Worm (Caenorhabditis elegans): ENCODE data around the gene F26F12.4.

The F26F12.4 gene

ce11 chrV:5826592-5826991, 42.5 kb downstream of the F26F12.4 start, which contains the start of gene let-418:
Gene let-418 (plus strand): TSS chrV:5826833.
- no peak for TF ChIP-seq ama-1 (optimal IDR thresholded peaks at IDR 0.05)
- TF ChIP-seq odd-2 (tag; optimal IDR thresholded peaks at IDR 0.05), result no peak
- TF ChIP-seq ceh-2 (tag; optimal IDR thresholded peaks at IDR 0.05), result no peak
- TF ChIP-seq zip-5 (tag; optimal IDR thresholded peaks at IDR 0.05), result no peak
- no peak for TF ChIP-seq dve-1 (tag; optimal IDR thresholded peaks at IDR 0.05)
- TF ChIP-seq ets-4 (tag; optimal IDR thresholded peaks at IDR 0.05), result no peak
- no peak for TF ChIP-seq hlh-30 (tag; optimal IDR thresholded peaks at IDR 0.05; ENCODE audit: insufficient read depth)
- no peak for TF ChIP-seq ttx-3 (tag; optimal IDR thresholded peaks at IDR 0.05)
- no peak for TF ChIP-seq unc-3 (GFP tag; conservative IDR thresholded peaks at IDR 0.05)
- no peak for TF ChIP-seq unc-3 (tag; optimal IDR thresholded peaks at IDR 0.05)
- TF ChIP-seq ceh-45 (GFP tag; IDR thresholded peaks at IDR 0.05), result no peak
- no peak for TF ChIP-seq hlh-6 (tag; optimal IDR thresholded peaks at IDR 0.05)
- TF ChIP-seq lin-11 (tag; optimal IDR thresholded peaks at IDR 0.05), result no peak
- no peak for TF ChIP-seq nhr-232 (tag; optimal IDR thresholded peaks at IDR 0.05)
- no peak for TF ChIP-seq ahr-1 (tag; optimal IDR thresholded peaks at IDR 0.05)
- TF ChIP-seq elt-2 (tag; optimal IDR thresholded peaks at IDR 0.05), result no peak
- TF ChIP-seq pros-1 (tag; optimal IDR thresholded peaks at IDR 0.05), result no peak
- TF ChIP-seq ceh-48 (tag; optimal IDR thresholded peaks at IDR 0.05), result no peak
- no peak for TF ChIP-seq pat-9 (tag; optimal IDR thresholded peaks at IDR 0.05)
- no peak for TF ChIP-seq hlh-8 (tag; optimal IDR thresholded peaks at IDR 0.05)
- TF ChIP-seq fax-1 (tag; optimal IDR thresholded peaks at IDR 0.05), result no peak

ce11 chrV:5825478-5825877, 43.6 kb downstream of the F26F12.4 start:
- TF ChIP-seq ceh-31 (tag; optimal IDR thresholded peaks at IDR 0.05), result no peak
- no peak for TF ChIP-seq F13H6.1 (tag; optimal IDR thresholded peaks at IDR 0.05)
- TF ChIP-seq unc-42 (tag; optimal IDR thresholded peaks at IDR 0.05), result no peak
- TF ChIP-seq sox-2 (GFP tag; IDR thresholded peaks at IDR 0.05), result no peak
- no peak for TF ChIP-seq ceh-6 (GFP tag; optimal IDR thresholded peaks at IDR 0.05)

- TF ChIP-seq lin-11 (tag; optimal IDR thresholded peaks at IDR 0.05), result no peak
- TF ChIP-seq F13H6.1 (tag; optimal IDR thresholded peaks at IDR 0.05), result no peak
- TF ChIP-seq rnt-1 (tag; optimal IDR thresholded peaks at IDR 0.05), result no peak
- TF ChIP-seq hlh-30 (tag; optimal IDR thresholded peaks at IDR 0.05; ENCODE audit: insufficient read depth), result no peak
- no peak for TF ChIP-seq fax-1 (tag; optimal IDR thresholded peaks at IDR 0.05)
- TF ChIP-seq elt-4 (tag; optimal IDR thresholded peaks at IDR 0.05), result no peak
- TF ChIP-seq ceh-45 (GFP tag; IDR thresholded peaks at IDR 0.05), result no peak
- no peak for TF ChIP-seq ref-2 (tag; optimal IDR thresholded peaks at IDR 0.05)
- TF ChIP-seq lim-6 (tag; optimal IDR thresholded peaks at IDR 0.05), result no peak
- no peak for TF ChIP-seq nhr-11 (tag; optimal IDR thresholded peaks at IDR 0.05)
- no peak for TF ChIP-seq Y22D7AL.16 (tag; optimal IDR thresholded peaks at IDR 0.05)
- TF ChIP-seq zip-5 (tag; optimal IDR thresholded peaks at IDR 0.05), result no peak
- no peak for TF ChIP-seq hlh-8 (tag; optimal IDR thresholded peaks at IDR 0.05)
These were observed 46.2 kb downstream of the F26F12.4 start for ce11 chrV:5822968-5823367.

ce11 chrV:5821451-5822143, 47.5 kb downstream of the F26F12.4 start:
- TF ChIP-seq ttx-3 (tag; optimal IDR thresholded peaks at IDR 0.05) (no peak), T23F11.4 (GFP tag; optimal IDR thresholded peaks at IDR 0.05) (no peak), ceh-31 (tag; optimal IDR thresholded peaks at IDR 0.05) (no peak), elt-2 (tag; optimal IDR thresholded peaks at IDR 0.05) (peak; percentile 26)

ce11 chrV:5820401-5820800, 48.7 kb downstream of the F26F12.4 start:
- TF ChIP-seq Y22D7AL.16 (tag; optimal IDR thresholded peaks at IDR 0.05) (no peak), zip-5 (tag; optimal IDR thresholded peaks at IDR 0.05) (no peak), pqm-1 (tag; optimal IDR thresholded peaks at IDR 0.05) (no peak), ceh-6 (GFP tag; optimal IDR thresholded peaks at IDR 0.05) (no peak), gmeb-2 (tag; optimal IDR thresholded peaks at IDR 0.05) (no peak), lim-6 (tag; optimal IDR thresholded peaks at IDR 0.05) (no peak), unc-3 (GFP tag; conservative IDR thresholded peaks at IDR 0.05) (no peak), unc-3 (tag; optimal IDR thresholded peaks at IDR 0.05) (no peak), ceh-30 (tag; optimal IDR thresholded peaks at IDR 0.05) (no peak), sox-2 (GFP tag; IDR thresholded peaks at IDR 0.05) (no peak), F13H6.1 (tag; optimal IDR thresholded peaks at IDR 0.05) (no peak), dve-1 (tag; optimal IDR thresholded peaks at IDR 0.05) (no peak), fkh-6 (tag; optimal IDR thresholded peaks at IDR 0.05) (no peak), eyg-1 (tag; optimal IDR thresholded peaks at IDR 0.05) (no peak), pros-1 (tag; optimal IDR thresholded peaks at IDR 0.05) (no peak)

Measured in whole organism, late embryonic.